Worm (Caenorhabditis elegans): ENCODE data around the gene sem-5.

sem-5 gene

ce11 chrX:7951578-7951977 is 9.9 kb downstream of the sem-5 start (continued):
- TF ChIP-seq ceh-27 (GFP tag; optimal IDR thresholded peaks at IDR 0.05) (peak; percentile 80), nfyb-1 (GFP tag; IDR thresholded peaks at IDR 0.05) (peak; percentile 91), zfh-2 (GFP tag; conservative IDR thresholded peaks at IDR 0.05) (peak; percentile 97), bed-2 (GFP tag; IDR thresholded peaks at IDR 0.05) (0 out of 2 replicates have a peak, but pooled peaks have one; percentile 60), unc-130 (GFP tag; optimal IDR thresholded peaks at IDR 0.05) (no peak), ztf-18 (tag; optimal IDR thresholded peaks at IDR 0.05) (peak; percentile 42), ama-1 (optimal IDR thresholded peaks at IDR 0.05) (no peak), ama-1 (GFP tag; optimal IDR thresholded peaks at IDR 0.05) (no peak), egl-18 (GFP tag; IDR thresholded peaks at IDR 0.05) (peak; percentile 72; the same call in 1 of the 2 replicates), mxl-1 (tag; optimal IDR thresholded peaks at IDR 0.05) (no peak)

DNA sequence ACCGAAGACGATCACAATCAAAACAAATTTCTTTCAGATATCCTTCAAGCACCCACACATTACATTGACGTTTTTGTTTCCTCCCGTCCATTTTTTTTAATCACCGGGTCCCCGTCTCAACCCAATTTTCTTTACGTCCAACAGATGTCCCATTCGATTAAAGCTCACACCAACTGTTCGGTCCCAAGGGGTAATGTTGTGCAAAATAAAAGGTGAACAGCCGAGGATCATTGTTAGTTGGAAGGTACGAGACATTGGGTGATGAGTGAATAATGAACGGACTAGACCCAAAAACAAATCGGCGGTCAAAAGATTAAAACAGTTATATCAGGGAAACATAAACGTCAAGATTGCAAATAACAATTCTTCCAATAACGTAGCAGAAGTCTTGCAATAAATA is 16.1 kb downstream of the sem-5 start:
- TF ChIP-seq K12H6.12 (tag; optimal IDR thresholded peaks at IDR 0.05) (peak; percentile 8), ceh-58 (GFP tag; IDR thresholded peaks at IDR 0.05) (no peak), nfya-1 (tag; optimal IDR thresholded peaks at IDR 0.05; ENCODE audit: borderline replicate concordance, insufficient read depth) (no peak), nfya-2 (GFP tag; IDR thresholded peaks at IDR 0.05) (no peak), hmg-1.2 (GFP tag; IDR thresholded peaks at IDR 0.05) (no peak), akir-1 (GFP tag; optimal IDR thresholded peaks at IDR 0.05) (no peak), chd-7 (tag; optimal IDR thresholded peaks at IDR 0.05) (no peak), ztf-26 (tag; optimal IDR thresholded peaks at IDR 0.05) (no peak), ztf-28 (GFP tag; IDR thresholded peaks at IDR 0.05) (no peak)

DNA sequence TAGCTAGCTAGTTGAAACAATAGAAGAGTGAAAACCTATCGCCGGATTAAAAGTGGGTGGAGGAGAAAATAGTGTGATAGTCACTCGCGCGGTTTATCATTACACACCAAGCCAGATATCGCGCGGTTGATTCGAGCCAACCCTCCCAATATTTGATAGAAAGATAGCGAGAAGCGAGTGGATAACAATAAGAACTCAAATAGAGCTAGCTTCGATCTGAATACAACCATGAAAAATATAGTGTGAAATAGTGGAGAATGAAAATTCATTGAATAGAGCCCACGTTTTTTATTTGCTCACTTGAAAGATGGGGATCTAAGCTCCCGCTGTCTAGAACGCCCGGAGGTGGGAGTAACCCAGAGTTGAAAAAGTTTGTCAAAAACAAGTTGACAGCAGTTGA is 16.5 kb downstream of the sem-5 start, which contains the start of gene tnt-3:
Gene tnt-3 (minus strand): TSS at position 101 of the 400 bp plus-strand sequence.
- TF ChIP-seq F37B4.10 (GFP tag; IDR thresholded peaks at IDR 0.05) (no peak), F49E8.2 (tag; optimal IDR thresholded peaks at IDR 0.05; ENCODE audit: insufficient read depth) (no peak), nfya-1 (tag; optimal IDR thresholded peaks at IDR 0.05; ENCODE audit: borderline replicate concordance, insufficient read depth) (no peak), lin-35 (GFP tag; optimal IDR thresholded peaks at IDR 0.05) (no peak), zfh-2 (GFP tag; conservative IDR thresholded peaks at IDR 0.05) (no peak), lag-1 (GFP tag; IDR thresholded peaks at IDR 0.05) (no peak), ceh-40 (GFP tag; IDR thresholded peaks at IDR 0.05) (no peak), ztf-22 (GFP tag; optimal IDR thresholded peaks at IDR 0.05) (no peak), nhr-90 (tag; optimal IDR thresholded peaks at IDR 0.05) (no peak), B0336.3 (GFP tag; IDR thresholded peaks at IDR 0.05) (no peak)

- TF ChIP-seq hlh-26 (GFP tag; conservative IDR thresholded peaks at IDR 0.05) (no peak), rec-8 (tag; optimal IDR thresholded peaks at IDR 0.05) (no peak), ztf-28 (GFP tag; IDR thresholded peaks at IDR 0.05) (no peak), F39B2.1 (GFP tag; IDR thresholded peaks at IDR 0.05) (no peak), nfyb-1 (GFP tag; IDR thresholded peaks at IDR 0.05) (no peak), lin-26 (GFP tag; IDR thresholded peaks at IDR 0.05) (no peak), egl-44 (GFP tag; IDR thresholded peaks at IDR 0.05) (no peak), efl-1 (GFP tag; optimal IDR thresholded peaks at IDR 0.05) (no peak), fkh-3 (tag; optimal IDR thresholded peaks at IDR 0.05) (no peak), ceh-27 (GFP tag; optimal IDR thresholded peaks at IDR 0.05) (no peak), die-1 (tag; optimal IDR thresholded peaks at IDR 0.05) (no peak), F49E8.2 (tag; optimal IDR thresholded peaks at IDR 0.05; ENCODE audit: insufficient read depth) (no peak), B0019.2 (GFP tag; conservative IDR thresholded peaks at IDR 0.05) (no peak), nfya-2 (GFP tag; IDR thresholded peaks at IDR 0.05) (no peak), somi-1 (GFP tag; optimal IDR thresholded peaks at IDR 0.05) (no peak), lsl-1 (GFP tag; optimal IDR thresholded peaks at IDR 0.05) (no peak)
These were observed 18.8 kb downstream of the sem-5 start for ce11 chrX:7942675-7943074.
